Fruit fly (Drosophila melanogaster): ENCODE results near the gene CG5646.

CG5646 gene

DNA sequence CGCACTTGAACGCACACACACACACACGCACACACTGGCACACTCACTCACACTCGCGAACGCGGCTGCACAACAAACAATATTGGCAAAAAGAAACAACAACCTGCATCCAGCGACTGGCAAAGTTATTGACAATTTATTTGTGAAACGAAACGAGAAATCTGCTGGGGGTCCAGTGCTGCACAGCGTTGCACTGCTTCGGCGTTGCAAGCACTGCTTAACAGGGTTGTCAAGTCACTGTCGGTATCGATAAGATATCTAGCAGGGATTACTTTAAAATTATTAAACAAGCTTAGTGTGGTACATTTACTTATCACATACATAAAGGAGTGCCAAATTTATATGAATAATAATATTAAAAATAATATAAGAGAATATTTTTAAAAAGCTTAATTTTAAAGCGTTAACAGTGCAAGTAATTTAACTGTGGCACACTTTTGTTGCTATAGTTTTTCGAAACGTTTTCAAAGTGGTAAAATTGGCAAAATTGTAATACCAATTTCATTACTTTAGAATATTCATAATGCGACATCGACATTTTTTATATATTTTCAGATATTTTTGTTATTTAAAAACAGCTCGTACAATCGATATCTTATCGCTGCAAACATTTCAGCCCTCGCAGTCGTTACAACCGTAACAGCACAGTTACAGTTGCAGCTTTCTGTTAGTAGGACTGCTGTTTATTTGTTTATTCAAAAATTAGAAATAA, 46.3 kb upstream of the CG5646 start, which contains the start of the genes dsd and Tusp (continued):
- no peak for TF ChIP-seq Elba2 (GFP tag; optimal IDR thresholded peaks at IDR 0.05)
- TF ChIP-seq CG17385 (GFP tag; optimal IDR thresholded peaks at IDR 0.05): peak; percentile 52
- peak in 1 of 2 experiments; percentile 26 for TF ChIP-seq insv (GFP tag; optimal IDR thresholded peaks at IDR 0.05)
- TF ChIP-seq CG18476 (GFP tag; optimal IDR thresholded peaks at IDR 0.05): peak; percentile 54

DNA sequence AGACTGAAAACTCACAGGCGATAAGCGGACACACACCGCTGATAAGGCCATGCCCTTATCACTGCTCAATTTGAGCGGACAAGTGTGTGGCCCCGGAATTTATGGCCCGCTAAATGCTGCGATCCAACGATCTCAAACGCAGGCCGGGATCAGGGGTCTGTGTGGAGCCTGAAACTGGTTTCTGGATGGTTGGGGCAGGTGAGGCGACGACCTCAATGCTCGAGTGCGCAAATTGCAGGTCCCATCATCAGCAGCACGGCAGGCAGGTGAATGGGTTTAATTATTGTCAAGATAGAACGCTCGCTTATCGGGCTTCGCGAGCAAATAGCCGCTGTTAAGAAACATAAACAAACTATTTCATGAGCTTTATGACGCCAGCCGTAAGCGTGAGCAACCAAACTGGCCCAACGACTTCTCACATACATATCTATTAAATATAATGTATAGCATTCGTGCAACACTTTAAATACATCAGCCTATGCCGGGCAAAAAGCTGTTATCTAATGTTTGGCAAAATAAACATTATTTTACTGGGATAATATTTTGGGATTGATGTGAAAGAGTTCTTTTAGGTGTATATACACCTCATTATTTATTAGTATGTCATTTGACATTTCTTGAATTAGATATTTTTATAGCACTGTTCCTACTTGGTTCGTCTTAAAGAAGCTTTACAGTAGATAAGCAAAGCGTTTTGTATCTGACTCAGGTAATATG, 44.6 kb upstream of the CG5646 start:
- TF ChIP-seq Neu2 (GFP tag; optimal IDR thresholded peaks at IDR 0.05; ENCODE audit: borderline replicate concordance): no peak
- no peak for TF ChIP-seq CG18476 (GFP tag; optimal IDR thresholded peaks at IDR 0.05)
- no peak for TF ChIP-seq Taf1 (GFP tag; IDR thresholded peaks at IDR 0.05)
- no peak for TF ChIP-seq HmgZ (tag; optimal IDR thresholded peaks at IDR 0.05)
- no peak for TF ChIP-seq ro (GFP tag; IDR thresholded peaks at IDR 0.05)
- no peak for TF ChIP-seq nom (GFP tag; optimal IDR thresholded peaks at IDR 0.05)
- TF ChIP-seq bsh (GFP tag; optimal IDR thresholded peaks at IDR 0.05): peak in 1 of 2 experiments; percentile 9
- TF ChIP-seq nmo (GFP tag; optimal IDR thresholded peaks at IDR 0.05): no peak
- no peak for TF ChIP-seq chn (GFP tag; optimal IDR thresholded peaks at IDR 0.05)
- peak; percentile 23 for TF ChIP-seq CG8924 (tag; optimal IDR thresholded peaks at IDR 0.05)
- no peak for TF ChIP-seq nerfin-2 (GFP tag; IDR thresholded peaks at IDR 0.05; ENCODE audit: partially characterized antibody)
- TF ChIP-seq BtbVII (GFP tag; optimal IDR thresholded peaks at IDR 0.05): peak; percentile 44
- TF ChIP-seq pfk (GFP tag; optimal IDR thresholded peaks at IDR 0.05): no peak
- TF ChIP-seq Pdp1 (GFP tag; optimal IDR thresholded peaks at IDR 0.05): peak in 1 of 2 experiments; percentile 36
- no peak for TF ChIP-seq CG7372 (GFP tag; IDR thresholded peaks at IDR 0.05)
- no peak for TF ChIP-seq Drgx (GFP tag; IDR thresholded peaks at IDR 0.05)
- TF ChIP-seq cg (GFP tag; optimal IDR thresholded peaks at IDR 0.05): no peak
- TF ChIP-seq CG9817 (tag; optimal IDR thresholded peaks at IDR 0.05): peak; percentile 5
- TF ChIP-seq Scr (GFP tag; IDR thresholded peaks at IDR 0.05; ENCODE audit: partially characterized antibody): no peak
- TF ChIP-seq row (GFP tag; IDR thresholded peaks at IDR 0.05): peak; percentile 55
- no peak for TF ChIP-seq eve (GFP tag; optimal IDR thresholded peaks at IDR 0.05)
- TF ChIP-seq CG4328 (GFP tag; optimal IDR thresholded peaks at IDR 0.05): no peak
- no peak for TF ChIP-seq Jarid2 (GFP tag; optimal IDR thresholded peaks at IDR 0.05)
- no peak for TF ChIP-seq fd3F (GFP tag; optimal IDR thresholded peaks at IDR 0.05)
- peak in 1 of 2 experiments; percentile 25 for TF ChIP-seq Hr51 (GFP tag; optimal IDR thresholded peaks at IDR 0.05)
- no peak for TF ChIP-seq CG6813 (GFP tag; optimal IDR thresholded peaks at IDR 0.05)
- TF ChIP-seq en (GFP tag; optimal IDR thresholded peaks at IDR 0.05): no peak
- peak; percentile 47 for TF ChIP-seq CG2678 (tag; optimal IDR thresholded peaks at IDR 0.05)
- no peak for TF ChIP-seq D19A (tag; optimal IDR thresholded peaks at IDR 0.05)
- TF ChIP-seq ATbp (GFP tag; optimal IDR thresholded peaks at IDR 0.05): no peak
- no peak for TF ChIP-seq CG14860 (GFP tag; IDR thresholded peaks at IDR 0.05; ENCODE audit: partially characterized antibody)
- TF ChIP-seq bbx (GFP tag; IDR thresholded peaks at IDR 0.05; ENCODE audit: partially characterized antibody): no peak
- TF ChIP-seq CG18599 (GFP tag; optimal IDR thresholded peaks at IDR 0.05): peak; percentile 18
- TF ChIP-seq grn (GFP tag; optimal IDR thresholded peaks at IDR 0.05): peak; percentile 68
- TF ChIP-seq Elba2 (GFP tag; optimal IDR thresholded peaks at IDR 0.05): no peak
- no peak for TF ChIP-seq Hsf (GFP tag; optimal IDR thresholded peaks at IDR 0.05)
- no peak for TF ChIP-seq CG4404 (GFP tag; IDR thresholded peaks at IDR 0.05)
- no peak for TF ChIP-seq ken (GFP tag; IDR thresholded peaks at IDR 0.05)
- TF ChIP-seq CG6765 (GFP tag; optimal IDR thresholded peaks at IDR 0.05): peak; percentile 26
- TF ChIP-seq ato (GFP tag; IDR thresholded peaks at IDR 0.05; ENCODE audit: partially characterized antibody): no peak
- no peak for TF ChIP-seq jigr1 (GFP tag; IDR thresholded peaks at IDR 0.05)
- peak; percentile 0 for TF ChIP-seq CG15011 (GFP tag; optimal IDR thresholded peaks at IDR 0.05)

Data from whole organism, embryonic.